Worm (Caenorhabditis elegans): Measurements from ENCODE around the gene cpb-2.

DNA sequence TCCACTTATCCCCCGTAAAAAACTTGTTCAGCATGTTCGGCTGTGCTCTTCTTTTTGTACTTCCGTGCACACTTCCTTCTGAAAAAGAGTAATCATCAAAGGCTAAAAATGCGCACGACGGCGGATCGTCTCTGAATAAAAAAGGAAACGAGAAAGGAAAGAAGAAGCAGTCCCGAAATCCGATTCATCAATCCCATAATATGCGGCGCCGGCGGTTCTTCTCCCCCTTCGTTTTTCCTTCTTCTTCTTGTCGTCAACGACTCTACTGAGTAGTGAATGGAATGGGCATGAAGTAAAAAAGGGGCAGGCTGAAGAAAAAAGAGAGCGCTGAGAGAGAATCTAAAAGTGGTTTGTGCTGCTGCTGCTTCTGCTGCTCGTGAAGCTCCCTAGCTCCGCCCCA, 43.1 kb upstream of the cpb-2 start:
- no peak for TF ChIP-seq nhr-2 (tag; optimal IDR thresholded peaks at IDR 0.05)
- no peak for TF ChIP-seq elt-3 (tag; optimal IDR thresholded peaks at IDR 0.05)
- TF ChIP-seq nhr-28 (tag; optimal IDR thresholded peaks at IDR 0.05): no peak
- TF ChIP-seq mep-1 (tag; optimal IDR thresholded peaks at IDR 0.05): no peak
- TF ChIP-seq pha-4 (tag; optimal IDR thresholded peaks at IDR 0.05): no peak
- TF ChIP-seq snpc-4 (tag; optimal IDR thresholded peaks at IDR 0.05): no peak
- no peak for TF ChIP-seq unc-62 (GFP tag; optimal IDR thresholded peaks at IDR 0.05)
- TF ChIP-seq M03D4.4 (tag; optimal IDR thresholded peaks at IDR 0.05): no peak

Data from whole organism, mixed stage, embryonic.